Worm (Caenorhabditis elegans): ENCODE data around the gene fbxb-102.

DNA sequence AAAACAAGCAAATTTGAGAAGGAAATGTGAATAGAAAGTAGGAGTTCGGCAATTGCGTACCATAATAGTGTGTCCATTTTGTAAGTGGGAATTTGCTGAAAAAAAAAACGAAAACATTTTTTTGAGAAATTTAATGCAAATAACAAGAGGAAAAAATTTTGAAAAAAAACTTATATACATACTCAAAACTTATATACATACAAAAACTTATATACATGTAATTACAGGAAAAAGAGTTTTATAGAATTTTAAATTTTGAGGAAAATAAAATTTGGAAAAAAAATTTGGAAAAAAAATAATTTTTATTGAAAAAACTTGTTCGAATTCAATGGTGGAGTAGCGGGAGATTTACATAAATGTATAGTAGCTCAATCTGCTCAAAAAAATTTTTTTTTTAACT is 20.1 kb downstream of the fbxb-102 start, which contains the start of gene ador-1:
- no peak for TF ChIP-seq ets-4 (tag; optimal IDR thresholded peaks at IDR 0.05)
- TF ChIP-seq elt-2 (tag; optimal IDR thresholded peaks at IDR 0.05) = no peak
- no peak for TF ChIP-seq hlh-30 (tag; optimal IDR thresholded peaks at IDR 0.05; ENCODE audit: insufficient read depth)

Measured in whole organism, late embryonic.